Worm (Caenorhabditis elegans): Measurements from ENCODE around the gene ttc-37.

Gene ttc-37

DNA sequence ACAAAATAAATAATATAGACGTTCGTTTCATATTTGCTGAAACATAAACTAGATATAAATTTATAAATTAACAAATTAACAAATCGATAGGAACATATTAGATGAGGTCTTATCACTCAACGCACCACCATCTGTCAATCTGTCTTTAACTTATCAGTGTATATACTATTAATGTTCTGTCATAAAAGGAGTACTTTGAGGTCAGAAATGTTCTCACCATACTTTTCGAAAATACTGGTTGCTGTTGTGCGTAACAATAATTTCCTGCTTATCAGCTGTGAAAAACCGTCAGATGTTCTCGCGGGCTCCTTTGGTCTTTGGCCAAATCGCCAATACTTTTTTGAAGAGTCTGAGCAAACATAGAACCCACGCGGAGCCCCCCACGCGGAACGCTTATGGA is 11.8 kb upstream of the ttc-37 start, which contains the start of gene C03A7.13 (continued):
- no peak for TF ChIP-seq Y5F2A.4 (GFP tag; optimal IDR thresholded peaks at IDR 0.05)
- no peak for TF ChIP-seq mxl-2 (GFP tag; conservative IDR thresholded peaks at IDR 0.05)
- TF ChIP-seq nhr-41 (GFP tag; IDR thresholded peaks at IDR 0.05) = no peak
- no peak for TF ChIP-seq zfp-2 (tag; optimal IDR thresholded peaks at IDR 0.05)
- TF ChIP-seq lin-1 (GFP tag; IDR thresholded peaks at IDR 0.05) = 0 out of 2 replicates have a peak, but pooled peaks have one; percentile 26
- TF ChIP-seq ceh-44 (GFP tag; IDR thresholded peaks at IDR 0.05) = no peak
- TF ChIP-seq madf-5 (GFP tag; IDR thresholded peaks at IDR 0.05) = no peak
- no peak for TF ChIP-seq pha-4 (GFP tag; IDR thresholded peaks at IDR 0.05)
- TF ChIP-seq pha-4 (tag; optimal IDR thresholded peaks at IDR 0.05) = no peak
- TF ChIP-seq nhr-6 (tag; optimal IDR thresholded peaks at IDR 0.05) = no peak
- TF ChIP-seq nhr-76 (tag; optimal IDR thresholded peaks at IDR 0.05) = no peak
- no peak for TF ChIP-seq daf-8 (GFP tag; IDR thresholded peaks at IDR 0.05)
- no peak for TF ChIP-seq R02D3.7 (tag; optimal IDR thresholded peaks at IDR 0.05)
- peak; percentile 86 for TF ChIP-seq nhr-77 (tag; optimal IDR thresholded peaks at IDR 0.05)
- TF ChIP-seq hlh-11 (tag; optimal IDR thresholded peaks at IDR 0.05) = peak; percentile 77
- no peak for TF ChIP-seq D1046.2 (GFP tag; IDR thresholded peaks at IDR 0.05)
- no peak for TF ChIP-seq hmg-1.1 (GFP tag; IDR thresholded peaks at IDR 0.05)
- TF ChIP-seq ZK546.5 (tag; optimal IDR thresholded peaks at IDR 0.05) = no peak
- no peak for TF ChIP-seq ceh-62 (tag; optimal IDR thresholded peaks at IDR 0.05)
- no peak for TF ChIP-seq zag-1 (tag; optimal IDR thresholded peaks at IDR 0.05)
- TF ChIP-seq zip-2 (tag; optimal IDR thresholded peaks at IDR 0.05) = no peak
- no peak for TF ChIP-seq aha-1 (tag)
- TF ChIP-seq F44E2.7 (GFP tag; IDR thresholded peaks at IDR 0.05) = no peak
- TF ChIP-seq aly-2 (tag; optimal IDR thresholded peaks at IDR 0.05) = no peak
- no peak for TF ChIP-seq zip-11 (GFP tag; IDR thresholded peaks at IDR 0.05)
- peak; percentile 78 for TF ChIP-seq pqm-1 (tag; optimal IDR thresholded peaks at IDR 0.05)
- TF ChIP-seq nhr-25 (tag; optimal IDR thresholded peaks at IDR 0.05; ENCODE audit: borderline replicate concordance, insufficient read depth) = no peak
- peak; percentile 93 for TF ChIP-seq dve-1 (tag; optimal IDR thresholded peaks at IDR 0.05; ENCODE audit: insufficient read depth)
- TF ChIP-seq ztf-7 (tag; optimal IDR thresholded peaks at IDR 0.05) = no peak
- no peak for TF ChIP-seq hlh-30 (tag; optimal IDR thresholded peaks at IDR 0.05; ENCODE audit: insufficient read depth)
- no peak for TF ChIP-seq hif-1 (tag; optimal IDR thresholded peaks at IDR 0.05)
- no peak for TF ChIP-seq duxl-1 (tag; optimal IDR thresholded peaks at IDR 0.05; ENCODE audit: poor library complexity)
- no peak for TF ChIP-seq ces-1 (GFP tag; optimal IDR thresholded peaks at IDR 0.05)
- TF ChIP-seq egl-43 (GFP tag; IDR thresholded peaks at IDR 0.05) = no peak
- peak in 1 of 2 experiments; percentile 2 for TF ChIP-seq unc-62 (GFP tag; optimal IDR thresholded peaks at IDR 0.05 in 1 of 2)
- TF ChIP-seq unc-62 (tag; optimal IDR thresholded peaks at IDR 0.05) = no peak
- no peak for TF ChIP-seq Y105C5A.15 (GFP tag; IDR thresholded peaks at IDR 0.05)
- TF ChIP-seq mdl-1 (tag; optimal IDR thresholded peaks at IDR 0.05) = no peak
- TF ChIP-seq rbr-2 (tag; optimal IDR thresholded peaks at IDR 0.05) = no peak
- TF ChIP-seq skn-1 (tag; optimal IDR thresholded peaks at IDR 0.05) = no peak
- no peak for TF ChIP-seq daf-12 (tag; optimal IDR thresholded peaks at IDR 0.05)
- no peak for TF ChIP-seq ceh-32 (tag; optimal IDR thresholded peaks at IDR 0.05; ENCODE audit: poor library complexity)
- no peak for TF ChIP-seq nhr-10 (tag; optimal IDR thresholded peaks at IDR 0.05)
- TF ChIP-seq lin-29 (GFP tag; IDR thresholded peaks at IDR 0.05) = no peak
- TF ChIP-seq mes-2 (tag; optimal IDR thresholded peaks at IDR 0.05; ENCODE audit: poor library complexity, severe bottlenecking) = no peak
- TF ChIP-seq daf-16 (GFP tag; optimal IDR thresholded peaks at IDR 0.05) = peak in 1 of 2 experiments; percentile 40
- peak; percentile 89 for TF ChIP-seq daf-16 (tag; optimal IDR thresholded peaks at IDR 0.05)
- peak; percentile 90 for TF ChIP-seq php-3 (GFP tag; IDR thresholded peaks at IDR 0.05)
- TF ChIP-seq dmd-8 (GFP tag; IDR thresholded peaks at IDR 0.05) = no peak
- TF ChIP-seq fkh-10 (GFP tag; optimal IDR thresholded peaks at IDR 0.05) = no peak
- TF ChIP-seq T26A8.4 (GFP tag; IDR thresholded peaks at IDR 0.05) = no peak
- no peak for TF ChIP-seq F26F4.8 (GFP tag; conservative IDR thresholded peaks at IDR 0.05)
- TF ChIP-seq Y48G9A.11 (GFP tag; IDR thresholded peaks at IDR 0.05) = no peak

All from whole organism, L4 larva.